Worm (Caenorhabditis elegans) whole organism, L4 larva: Measurements from ENCODE around the gene T05A8.8.

Experiments used
- F26F4.8 ChIP-seq: fragments of 200-800 bp; sonication (Bioruptor generic); conservative IDR thresholded peaks from 2 replicates; pipeline ENCODE4 v1.3.6; 2022; ENCODE audit warnings: missing genetic modification characterization, missing compliant biosample characterization
- R02D3.7 ChIP-seq: fragments of 150-350 bp; sonication (generic microtip); optimal IDR thresholded peaks from 3 replicates; lab custom pipeline; 2014; ENCODE audit warnings: missing biosample characterization, missing genetic modification characterization
- T26A8.4 ChIP-seq: fragments of 200-800 bp; sonication (Bioruptor generic); IDR thresholded peaks from 2 replicates; pipeline ENCODE4 v1.3.6; 2022; ENCODE audit warnings: missing genetic modification characterization, missing compliant biosample characterization
- aha-1 ChIP-seq: fragments of 150-350 bp; peaks from one replicate; lab custom pipeline; 2014; ENCODE audit warnings: missing biosample characterization, missing genetic modification characterization
- ama-1 ChIP-seq: fragments of 150-350 bp; optimal IDR thresholded peaks from 2 replicates; lab custom pipeline; 2014; ENCODE audit warnings: inconsistent platforms, mixed read lengths
- attf-4 ChIP-seq: sonication (generic microtip); optimal IDR thresholded peaks from 3 replicates; lab custom pipeline; 2017; ENCODE audit warnings: missing biosample characterization, missing genetic modification characterization
- ceh-82 ChIP-seq: sonication (generic microtip); optimal IDR thresholded peaks from 2 replicates; lab custom pipeline; 2017; ENCODE audit warnings: missing biosample characterization, missing genetic modification characterization
- ces-1 ChIP-seq: fragments of 150-350 bp; sonication (generic microtip); optimal IDR thresholded peaks from 4 replicates; lab custom pipeline; 2014; ENCODE audit warnings: missing biosample characterization, missing genetic modification reagents, missing genetic modification characterization
- dmd-8 ChIP-seq: fragments of 200-800 bp; sonication (Bioruptor generic); IDR thresholded peaks from 2 replicates; pipeline ENCODE4 v1.3.6; 2022; ENCODE audit warnings: missing genetic modification characterization, missing compliant biosample characterization
- egl-27 ChIP-seq: sonication (generic microtip); optimal IDR thresholded peaks from 3 replicates; lab custom pipeline; 2017; ENCODE audit warnings: missing biosample characterization, missing genetic modification reagents, missing genetic modification characterization
- fkh-10 ChIP-seq: fragments of 150-350 bp; optimal IDR thresholded peaks from 2 replicates; lab custom pipeline; 2014; ENCODE audit warnings: missing biosample characterization, missing genetic modification reagents, missing genetic modification characterization
- fos-1 ChIP-seq: fragments of 150-350 bp; optimal IDR thresholded peaks from 2 replicates; lab custom pipeline; 2014; ENCODE audit warnings: missing biosample characterization, missing genetic modification characterization
- hmg-1.1 ChIP-seq: fragments of 200-800 bp; sonication (Bioruptor generic); IDR thresholded peaks from 2 replicates; pipeline ENCODE4 v1.3.6; 2022; ENCODE audit warnings: missing genetic modification reagents, missing genetic modification characterization, missing compliant biosample characterization
- jun-1 ChIP-seq: fragments of 150-350 bp; optimal IDR thresholded peaks from 2 replicates; lab custom pipeline; 2014; ENCODE audit warnings: missing biosample characterization, missing genetic modification reagents, missing genetic modification characterization
- lim-7 ChIP-seq: fragments of 200-800 bp; sonication (Bioruptor generic); IDR thresholded peaks from 2 replicates; pipeline ENCODE4 v1.3.6; 2022; ENCODE audit warnings: missing genetic modification characterization, missing compliant biosample characterization
- lin-29 ChIP-seq: fragments of 200-800 bp; sonication (Bioruptor generic); IDR thresholded peaks from 2 replicates; pipeline ENCODE4 v1.3.6; 2022; ENCODE audit warnings: missing genetic modification reagents, missing genetic modification characterization, missing compliant biosample characterization
- mes-2 ChIP-seq: sonication (generic microtip); optimal IDR thresholded peaks from 2 replicates; lab custom pipeline; 2016; ENCODE audit warnings: missing genotype, mild to moderate bottlenecking, missing genetic modification characterization, missing compliant biosample characterization; ENCODE audit not compliant: poor library complexity, severe bottlenecking
- mxl-2 ChIP-seq: fragments of 200-800 bp; sonication (Bioruptor generic); conservative IDR thresholded peaks from 2 replicates; pipeline ENCODE4 v1.3.6; 2022; ENCODE audit warnings: missing genetic modification reagents, missing genetic modification characterization, missing compliant biosample characterization
- nhr-10 ChIP-seq: fragments of 150-350 bp; optimal IDR thresholded peaks from 2 replicates; lab custom pipeline; 2014; ENCODE audit warnings: missing biosample characterization, missing genetic modification characterization
- nhr-11 ChIP-seq: fragments of 150-350 bp; optimal IDR thresholded peaks from 2 replicates; lab custom pipeline; 2014; ENCODE audit warnings: missing biosample characterization, missing genetic modification characterization
- nhr-237 ChIP-seq: sonication (generic microtip); optimal IDR thresholded peaks from 2 replicates; lab custom pipeline; 2017; ENCODE audit warnings: missing biosample characterization, missing genetic modification characterization
- nhr-25 ChIP-seq: sonication (generic microtip); optimal IDR thresholded peaks from 2 replicates; lab custom pipeline; 2017; ENCODE audit warnings: missing genetic modification characterization, mild to moderate bottlenecking, missing compliant biosample characterization, antibody characterized with exemption, moderate library complexity, borderline replicate concordance; ENCODE audit not compliant: insufficient read depth
- nhr-42 ChIP-seq: fragments of 200-800 bp; sonication (Bioruptor generic); IDR thresholded peaks from 2 replicates; pipeline ENCODE4 v1.3.6; 2022; ENCODE audit warnings: missing genetic modification characterization, missing compliant biosample characterization
- nhr-6 ChIP-seq: fragments of 150-350 bp; optimal IDR thresholded peaks from 2 replicates; lab custom pipeline; 2014; ENCODE audit warnings: missing biosample characterization, missing genetic modification characterization
- pha-4 ChIP-seq, 2 experiments: fragments of 150-350 bp in 1 of 2; fragments of 200-800 bp in 1 of 2; sonication (Bioruptor generic) in 1 of 2; IDR thresholded peaks in 1 of 2; optimal IDR thresholded peaks in 1 of 2; 2 replicates each; pipeline versions ENCODE4 v1.3.6 to Lab custom; 2014 to 2022; ENCODE audit warnings: missing genetic modification characterization in 2 of 2, missing genetic modification reagents in 2 of 2, missing biosample characterization in 1 of 2, missing compliant biosample characterization in 1 of 2
- sdz-12 ChIP-seq: fragments of 200-800 bp; sonication (Bioruptor generic); optimal IDR thresholded peaks from 2 replicates; lab custom pipeline; 2018; ENCODE audit warnings: mild to moderate bottlenecking, missing genetic modification characterization, missing compliant biosample characterization
- set-16 ChIP-seq: fragments of 200-800 bp; sonication (Bioruptor generic); IDR thresholded peaks from 2 replicates; pipeline ENCODE4 v1.3.6; 2022; ENCODE audit warnings: missing genetic modification reagents, missing genetic modification characterization, missing compliant biosample characterization
- snpc-1.2 ChIP-seq: fragments of 200-800 bp; sonication (Bioruptor generic); IDR thresholded peaks from 2 replicates; pipeline ENCODE4 v1.3.6; 2022; ENCODE audit warnings: missing genetic modification reagents, missing genetic modification characterization, missing compliant biosample characterization
- spr-1 ChIP-seq: sonication (generic microtip); optimal IDR thresholded peaks from 2 replicates; lab custom pipeline; 2016; ENCODE audit warnings: mild to moderate bottlenecking, missing genetic modification characterization, missing compliant biosample characterization
- spr-3 ChIP-seq: fragments of 200-800 bp; sonication (Bioruptor generic); optimal IDR thresholded peaks from 2 replicates; lab custom pipeline; 2018; ENCODE audit warnings: mild to moderate bottlenecking, missing genetic modification characterization, missing compliant biosample characterization
- tra-1 ChIP-seq: fragments of 200-800 bp; sonication (Bioruptor generic); IDR thresholded peaks from 2 replicates; pipeline ENCODE4 v1.3.6; 2022; ENCODE audit warnings: missing genetic modification reagents, missing genetic modification characterization, missing compliant biosample characterization
- unc-62 ChIP-seq, 3 experiments: fragments of 150-350 bp in 1 of 3; sonication (generic microtip); optimal IDR thresholded peaks in 2 of 3; peaks in 1 of 3; 1 replicate in 1 of 3; 2 replicates in 2 of 3; lab custom pipeline; 2014 to 2017; ENCODE audit warnings: missing biosample characterization in 3 of 3, missing genetic modification characterization in 3 of 3, missing genetic modification reagents in 3 of 3, missing genotype in 1 of 3

T05A8.8 gene

ce11 chrII:2717335-2717734 is 19.1 kb upstream of the T05A8.8 start, which contains the start of gene T05A8.3:
T05A8.3 (minus strand) TSS chrII:2717435.
- TF ChIP-seq set-16 (GFP tag; lab: Robert Waterston, UW) (0 out of 2 replicates have a peak, but pooled peaks have one; percentile 1), nhr-11 (tag; lab: Kevin White, UChicago) (no peak), spr-1 (tag; lab: Kevin White, UChicago) (no peak), aha-1 (peak; percentile 12), T26A8.4 (GFP tag; lab: Robert Waterston, UW) (no peak)

- TF ChIP-seq unc-62 (GFP tag; optimal IDR thresholded peaks at IDR 0.05 in 1 of 2; lab: Kevin White, UChicago) (peak in 1 of 2 experiments; percentile 28), unc-62 (tag; optimal IDR thresholded peaks at IDR 0.05; lab: Kevin White, UChicago) (no peak), R02D3.7 (tag; lab: Kevin White, UChicago) (no peak), snpc-1.2 (GFP tag; lab: Robert Waterston, UW) (0 out of 2 replicates have a peak, but pooled peaks have one; percentile 22), set-16 (GFP tag; lab: Robert Waterston, UW) (peak; percentile 87)
These were observed 17.3 kb upstream of the T05A8.8 start for ce11 chrII:2719212-2719611.

DNA sequence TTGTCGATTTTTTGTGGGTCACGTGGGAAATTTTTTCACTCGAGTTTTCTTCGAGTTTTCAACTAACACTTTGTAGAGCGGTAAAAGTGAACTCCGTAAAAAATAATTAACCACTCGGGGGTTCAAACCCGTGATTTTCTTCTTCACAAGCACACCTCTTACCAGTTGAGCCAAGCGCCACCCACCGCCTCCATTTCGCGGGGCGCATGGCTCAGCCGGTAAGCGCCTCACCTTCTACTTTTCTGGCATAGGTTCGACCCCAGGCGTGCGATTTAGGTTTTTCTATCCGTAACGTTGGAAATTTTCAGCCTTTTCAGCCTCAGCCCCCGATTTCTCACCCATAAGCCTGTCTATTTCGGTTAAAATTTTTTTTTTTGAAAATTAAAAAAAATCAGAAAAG is 14.5 kb upstream of the T05A8.8 start:
- TF ChIP-seq lin-29 (GFP tag; lab: Robert Waterston, UW) (no peak), ama-1 (lab: Kevin White, UChicago) (no peak), nhr-42 (GFP tag; lab: Robert Waterston, UW) (no peak), F26F4.8 (GFP tag; lab: Robert Waterston, UW) (no peak), spr-3 (GFP tag; lab: Kevin White, UChicago) (no peak), nhr-25 (tag; lab: Kevin White, UChicago) (no peak), hmg-1.1 (GFP tag; lab: Robert Waterston, UW) (no peak), mes-2 (tag; lab: Kevin White, UChicago) (no peak), fos-1 (no peak), nhr-6 (tag; lab: Kevin White, UChicago) (no peak), dmd-8 (GFP tag; lab: Robert Waterston, UW) (no peak), attf-4 (tag; lab: Kevin White, UChicago) (no peak), egl-27 (tag; lab: Kevin White, UChicago) (no peak)

DNA sequence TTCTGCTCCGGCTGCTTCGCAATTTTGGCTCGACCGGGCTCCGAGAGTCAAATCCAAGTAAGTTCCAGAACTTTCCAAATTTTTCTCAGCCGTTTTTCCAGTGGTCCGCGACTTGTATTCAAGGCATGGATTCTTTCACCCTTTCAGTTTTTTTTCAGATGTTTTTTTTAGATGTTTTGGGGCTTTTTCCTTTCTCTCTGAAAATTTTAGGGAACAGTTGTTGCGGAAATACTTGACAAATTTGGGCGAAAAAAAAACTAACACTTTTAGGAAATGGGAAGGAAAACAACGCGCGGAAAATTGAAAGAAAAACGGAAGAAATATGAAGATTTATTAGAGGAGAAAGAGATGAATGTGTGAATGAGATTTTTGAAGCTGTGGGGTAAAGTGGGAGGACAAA is 10.9 kb upstream of the T05A8.8 start, which contains the start of the genes T05A8.11 and nep-2:
TSS of gene T05A8.11 (minus strand) at position 101 of the 400 bp plus-strand sequence.
TSS of gene nep-2 (minus strand) at position 192 of the 400 bp plus-strand sequence.
- TF ChIP-seq set-16 (GFP tag; lab: Robert Waterston, UW): 0 out of 2 replicates have a peak, but pooled peaks have one; percentile 2
- TF ChIP-seq jun-1 (tag; lab: Kevin White, UChicago): no peak
- no peak for TF ChIP-seq ceh-82
- TF ChIP-seq lim-7 (GFP tag; lab: Robert Waterston, UW): no peak

DNA sequence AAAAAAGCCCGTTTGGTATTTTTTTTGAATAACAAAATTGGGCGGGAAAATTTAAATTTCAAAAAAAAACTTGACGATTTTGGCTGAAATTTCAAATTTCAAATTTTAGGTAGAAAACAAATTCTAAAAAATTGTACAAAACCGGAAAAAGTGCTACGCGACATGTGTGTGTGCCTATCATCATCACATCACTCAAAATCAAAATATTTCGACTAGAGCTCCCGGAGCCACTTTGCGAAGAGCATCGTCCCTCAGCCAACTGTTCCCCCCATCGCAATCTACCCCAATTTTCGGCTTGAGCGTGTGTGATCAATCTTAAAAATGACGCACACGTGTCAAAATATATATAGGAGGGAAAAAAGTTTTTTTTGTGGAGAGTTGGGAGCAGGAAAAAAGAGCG is 9.7 kb upstream of the T05A8.8 start:
- TF ChIP-seq T26A8.4 (GFP tag; lab: Robert Waterston, UW) (no peak), nhr-10 (tag; lab: Kevin White, UChicago) (no peak), lin-29 (GFP tag; lab: Robert Waterston, UW) (no peak), sdz-12 (GFP tag; lab: Kevin White, UChicago) (no peak), tra-1 (0 out of 2 replicates have a peak, but pooled peaks have one; percentile 37), set-16 (GFP tag; lab: Robert Waterston, UW) (no peak), mxl-2 (GFP tag; lab: Robert Waterston, UW) (no peak), nhr-237 (no peak)

DNA sequence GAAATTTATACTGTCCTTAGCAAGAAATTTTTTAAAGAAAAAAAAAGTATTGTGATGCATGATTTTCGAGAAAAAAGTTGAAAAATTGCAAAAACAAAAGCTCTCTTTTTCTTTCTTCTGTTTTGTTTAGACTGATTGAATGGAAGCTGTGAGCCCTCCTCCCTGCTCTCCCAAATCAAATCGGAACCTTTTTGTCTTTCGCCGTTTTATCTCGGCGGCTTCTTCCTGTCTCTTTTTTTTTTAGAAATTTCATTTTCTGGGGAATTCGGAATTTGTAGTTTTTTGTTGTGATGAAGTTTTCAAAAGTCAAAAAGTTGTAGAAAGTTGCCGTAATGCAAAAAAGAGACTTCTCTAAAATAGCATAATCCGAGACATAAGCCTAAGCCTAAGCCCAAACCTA is 5.8 kb upstream of the T05A8.8 start:
- TF ChIP-seq pha-4 (GFP tag; IDR thresholded peaks at IDR 0.05; lab: Robert Waterston, UW): no peak
- no peak for TF ChIP-seq pha-4 (tag; optimal IDR thresholded peaks at IDR 0.05; lab: Kevin White, UChicago)
- TF ChIP-seq fkh-10 (GFP tag; lab: Kevin White, UChicago): peak; percentile 6
- peak in 1 of 2 experiments; percentile 56 for TF ChIP-seq unc-62 (GFP tag; optimal IDR thresholded peaks at IDR 0.05 in 1 of 2; lab: Kevin White, UChicago)
- TF ChIP-seq unc-62 (tag; optimal IDR thresholded peaks at IDR 0.05; lab: Kevin White, UChicago): no peak
- TF ChIP-seq ces-1: peak; percentile 8
